Worm (Caenorhabditis elegans) whole organism, dauer: ENCODE measurements around the gene tag-234.

Experiments used
- unc-62 ChIP-seq: sonication (generic microtip); optimal IDR thresholded peaks from 2 replicates; lab custom pipeline; 2017; ENCODE audit warnings: missing biosample characterization, missing genetic modification reagents, missing genetic modification characterization

Gene tag-234

DNA sequence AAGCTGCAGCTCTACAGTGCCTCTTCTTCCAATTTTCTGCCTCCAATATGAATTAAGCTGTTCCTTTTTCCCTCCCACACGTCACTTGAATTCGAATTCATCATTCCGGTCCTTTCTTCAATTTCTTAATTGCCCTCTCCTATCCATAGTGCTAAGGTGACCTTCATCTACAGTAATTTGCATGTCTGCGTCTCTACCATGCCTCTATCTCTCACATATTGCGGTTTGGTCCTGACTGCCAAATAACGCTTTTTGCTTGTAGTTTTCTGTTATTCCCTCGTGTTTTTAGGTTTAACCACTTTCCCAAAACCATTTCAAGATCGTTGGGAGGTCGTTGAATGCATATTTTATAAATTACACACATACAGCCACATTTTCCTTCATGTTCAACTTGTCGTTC is 16.7 kb downstream of the tag-234 start:
- no peak for TF ChIP-seq unc-62

DNA sequence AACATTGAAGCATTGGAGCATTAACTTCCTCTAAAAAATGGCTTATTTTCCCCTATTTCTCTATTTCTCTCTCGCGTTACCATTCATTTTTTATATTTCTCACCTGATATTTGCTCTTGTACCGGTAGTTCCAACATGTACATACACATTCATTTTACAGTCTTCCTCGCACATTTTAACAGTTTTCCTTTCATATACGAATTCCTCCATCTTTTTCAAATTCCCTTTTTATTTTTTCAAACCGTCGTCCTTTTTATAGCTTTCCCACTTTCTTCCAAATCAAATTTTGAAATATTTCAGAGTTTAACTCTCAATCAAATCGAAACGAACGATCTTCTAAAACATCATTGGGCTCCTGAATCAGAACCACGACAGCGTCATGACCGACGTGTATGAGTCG is 20.3 kb downstream of the tag-234 start, which contains the start of gene rfip-1:
rfip-1 (plus strand) TSS at position 301 of the 400 bp plus-strand sequence.
- TF ChIP-seq unc-62, result no peak

- TF ChIP-seq unc-62, result no peak
These were observed 22.1 kb downstream of the tag-234 start for ce11 chrII:5885966-5886621.

DNA sequence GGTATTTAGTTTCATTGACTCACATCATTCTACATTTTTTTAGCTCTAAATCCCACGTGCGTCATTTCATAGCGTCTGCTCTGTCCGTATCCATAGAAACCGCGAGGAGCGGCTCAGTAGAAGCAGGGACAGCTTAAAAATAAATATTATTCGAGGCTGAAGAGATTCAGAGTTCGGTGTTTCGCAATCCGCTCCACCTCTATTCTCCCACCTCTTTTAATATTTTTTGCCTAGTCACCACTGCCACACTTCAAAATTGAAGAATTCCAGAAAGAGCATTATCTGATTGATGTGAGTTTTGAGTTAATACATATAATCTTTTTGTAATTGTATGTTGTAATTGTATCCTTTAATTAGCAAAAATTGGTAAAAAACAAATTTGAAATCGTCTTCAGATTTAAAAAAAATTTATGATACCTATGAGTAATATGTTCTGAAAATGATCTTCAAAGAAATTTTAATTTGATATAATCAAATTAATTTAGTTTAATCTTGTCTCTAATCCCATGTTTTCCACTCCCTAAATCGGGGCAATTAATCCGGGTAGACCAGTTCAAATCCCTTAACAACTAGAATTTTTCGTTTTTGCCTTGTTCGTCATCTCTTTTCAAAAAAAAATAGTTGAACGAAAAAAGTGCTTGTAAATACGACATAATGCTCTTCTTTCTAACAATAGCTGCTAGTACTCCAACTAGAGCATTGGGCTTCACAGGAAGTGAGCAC is 25.6 kb downstream of the tag-234 start:
- TF ChIP-seq unc-62, result no peak

- TF ChIP-seq unc-62, result no peak
These were observed 28.8 kb downstream of the tag-234 start for ce11 chrII:5892813-5893212.

DNA sequence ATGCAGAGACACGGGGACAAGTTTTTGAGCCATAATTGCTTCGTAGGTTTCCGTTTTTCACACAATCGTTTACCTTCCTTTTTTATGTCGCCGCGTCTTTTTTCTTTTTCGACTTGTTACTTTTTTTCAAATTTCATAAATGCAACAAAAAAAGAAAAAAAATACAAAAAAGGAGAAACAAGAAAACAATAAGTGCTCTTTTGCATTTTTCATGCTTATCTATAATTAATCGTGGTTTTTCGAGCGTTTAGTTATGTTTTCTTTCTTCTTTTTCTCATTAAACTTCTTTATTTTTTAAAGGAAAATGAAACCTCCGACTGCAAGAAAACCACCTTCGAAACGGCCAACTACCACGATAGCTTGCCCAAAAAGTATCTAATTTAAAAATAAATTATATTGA is 31.9 kb downstream of the tag-234 start, which contains the start of gene F59G1.4:
F59G1.4 (plus strand) TSS at position 301 of the 400 bp plus-strand sequence.
- no peak for TF ChIP-seq unc-62

DNA sequence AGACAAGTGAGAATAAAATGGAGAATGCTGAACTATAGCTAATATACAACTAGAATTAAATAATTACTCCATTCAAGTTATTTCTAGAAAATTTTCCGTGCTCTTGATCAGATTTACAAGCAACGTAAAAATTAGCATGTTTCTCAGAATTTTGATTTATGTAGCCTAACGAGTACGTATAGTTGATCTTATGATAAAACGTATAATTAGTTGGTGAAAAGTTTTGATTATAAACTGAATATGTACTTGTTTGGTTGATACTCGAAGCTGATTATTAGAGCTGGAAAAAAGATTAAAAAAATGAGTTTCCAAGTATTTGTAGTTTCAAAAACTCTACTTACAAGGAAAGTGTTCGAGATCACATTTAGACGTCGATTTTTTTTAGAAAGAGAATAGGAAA is 32.5 kb downstream of the tag-234 start:
- TF ChIP-seq unc-62, result no peak

ce11 chrII:5899080-5899479 is 35.1 kb downstream of the tag-234 start:
- no peak for TF ChIP-seq unc-62

DNA sequence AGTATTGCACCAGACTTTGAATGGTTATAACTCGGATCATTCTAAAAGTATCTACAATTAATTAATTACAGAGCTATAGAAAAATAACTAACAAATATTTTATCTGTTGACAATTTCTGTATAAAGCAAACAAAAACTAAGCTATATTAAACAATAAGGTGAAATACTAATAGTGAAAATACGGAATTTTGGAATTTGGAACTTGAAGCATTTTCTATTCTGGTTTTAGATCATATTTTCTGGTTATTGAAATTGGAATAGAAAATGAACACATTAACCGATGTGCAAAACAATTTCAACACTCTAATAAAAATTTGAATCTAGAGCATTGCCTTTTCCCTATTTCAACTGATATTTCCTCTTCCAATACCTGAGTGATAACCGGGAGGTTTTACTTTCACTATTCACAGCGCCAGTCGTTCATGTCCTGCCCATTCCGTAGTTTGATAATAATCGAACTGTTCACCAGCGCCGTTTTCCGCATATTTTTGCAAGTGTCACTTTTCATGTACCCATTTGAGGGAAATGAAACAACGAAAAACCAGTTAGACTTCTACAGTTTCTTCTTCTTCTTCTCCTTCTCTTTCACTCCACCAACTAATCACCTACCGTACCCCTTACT is 36.0 kb downstream of the tag-234 start:
- no peak for TF ChIP-seq unc-62

ce11 chrII:5901407-5902026 is 37.5 kb downstream of the tag-234 start:
- no peak for TF ChIP-seq unc-62

DNA sequence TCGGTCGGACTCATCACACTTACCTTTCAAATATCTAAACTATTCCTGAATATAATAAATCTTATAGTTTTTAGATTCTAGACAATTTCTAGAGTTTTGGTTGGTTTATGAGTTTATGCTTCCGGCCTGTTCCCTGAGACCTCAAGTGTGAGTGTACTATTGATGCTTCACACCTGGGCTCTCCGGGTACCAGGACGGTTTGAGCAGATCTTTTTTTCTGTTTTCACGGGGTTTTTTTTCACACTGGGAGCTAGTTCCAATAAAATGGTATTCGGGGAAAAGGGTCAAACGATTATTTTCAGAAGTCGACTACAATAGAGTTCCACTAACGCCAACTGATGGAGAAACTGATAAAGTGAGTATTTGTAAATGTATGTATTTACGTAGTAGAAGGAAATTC is 38.1 kb downstream of the tag-234 start:
- TF ChIP-seq unc-62, result no peak

ce11 chrII:5904252-5904651 is 40.3 kb downstream of the tag-234 start, which contains the start of gene tsp-18:
TSS of gene tsp-18 (plus strand) at chrII:5904552.
- no peak for TF ChIP-seq unc-62

ce11 chrII:5906274-5906673 is 42.3 kb downstream of the tag-234 start, which contains the start of gene F59G1.8:
TSS of gene F59G1.8 (plus strand) at chrII:5906566.
- no peak for TF ChIP-seq unc-62

DNA sequence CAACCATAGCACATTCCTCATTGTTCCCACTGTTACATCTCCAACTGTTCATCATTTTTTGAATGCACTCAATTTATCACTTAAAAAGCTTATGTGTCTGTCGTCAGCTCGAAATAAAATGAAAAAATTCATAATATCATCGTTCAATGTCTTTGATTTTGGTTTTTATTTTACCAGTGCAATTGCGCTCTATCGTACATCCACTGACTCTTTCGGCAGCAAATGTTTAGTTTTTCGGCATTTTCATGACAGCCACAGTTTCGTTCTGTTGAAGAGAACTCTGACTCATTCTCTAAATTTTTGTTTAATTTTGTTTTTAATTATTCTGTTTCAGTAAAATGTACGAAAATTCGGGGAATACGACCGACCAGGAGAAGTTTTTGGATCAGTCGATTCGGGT is 43.5 kb downstream of the tag-234 start, which contains the start of gene vps-35:
vps-35 (plus strand) TSS at position 335 of the 400 bp plus-strand sequence.
- no peak for TF ChIP-seq unc-62

- no peak for TF ChIP-seq unc-62
These were observed 47.3 kb downstream of the tag-234 start, which contains the start of gene cgt-3 for ce11 chrII:5911274-5911673. TSS of gene cgt-3 (plus strand) at chrII:5911324.

- TF ChIP-seq unc-62, result no peak
These were observed 48.0 kb downstream of the tag-234 start for ce11 chrII:5911939-5912523.

DNA sequence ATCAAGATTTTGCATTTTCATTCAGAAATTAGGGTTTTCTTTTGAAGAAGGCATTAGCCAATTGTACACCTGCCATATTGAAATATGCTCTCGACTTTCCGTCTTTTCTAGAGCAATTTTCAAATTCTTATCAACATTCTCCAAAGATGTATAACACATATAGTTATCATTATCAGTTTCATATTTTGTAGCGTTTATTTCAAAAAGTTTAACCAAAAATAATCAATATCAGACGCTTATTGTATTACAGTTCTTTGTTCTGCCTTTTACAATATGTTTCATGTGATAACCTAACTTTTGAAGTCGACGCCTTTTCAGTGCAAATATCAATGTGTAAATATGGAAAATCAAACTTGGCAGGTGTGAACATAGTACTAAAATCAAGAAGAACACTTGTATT is 49.9 kb downstream of the tag-234 start:
- TF ChIP-seq unc-62, result no peak
